Worm (Caenorhabditis elegans): ENCODE results near the gene D2023.3.

Gene D2023.3

DNA sequence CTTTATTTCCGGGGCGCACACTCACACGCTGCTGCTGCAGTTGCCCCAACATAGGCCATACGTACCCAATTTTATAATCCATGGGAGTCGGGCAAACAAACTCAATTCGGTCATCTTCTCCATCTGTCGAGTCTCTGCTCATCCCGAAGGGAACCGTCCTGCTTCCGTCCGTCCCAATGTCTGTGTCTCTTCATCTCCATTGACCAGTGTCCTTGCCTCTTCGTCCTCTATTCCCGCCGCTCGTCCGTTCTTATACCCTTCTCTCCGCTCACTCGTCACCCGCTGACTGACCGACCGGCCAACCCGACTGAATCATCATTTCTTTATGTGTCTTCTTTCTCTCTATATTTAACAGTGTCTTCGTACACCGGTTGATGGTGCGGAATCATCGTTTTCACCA is 33.0 kb upstream of the D2023.3 start:
- TF ChIP-seq nfya-1 (tag; optimal IDR thresholded peaks at IDR 0.05; ENCODE audit: insufficient read depth), result peak; percentile 42
- TF ChIP-seq tbx-2 (tag; optimal IDR thresholded peaks at IDR 0.05), result peak; percentile 4
- TF ChIP-seq nhr-23 (tag; optimal IDR thresholded peaks at IDR 0.05), result peak; percentile 28
- peak; percentile 59 for TF ChIP-seq nhr-25 (tag; optimal IDR thresholded peaks at IDR 0.05)
- peak; percentile 42 for TF ChIP-seq lin-39 (tag; optimal IDR thresholded peaks at IDR 0.05)
- peak; percentile 43 for TF ChIP-seq fos-1 (tag; optimal IDR thresholded peaks at IDR 0.05)
- peak; percentile 8 for TF ChIP-seq elt-2 (tag; optimal IDR thresholded peaks at IDR 0.05)
- TF ChIP-seq snpc-4 (tag; optimal IDR thresholded peaks at IDR 0.05), result peak; percentile 37
- peak; percentile 8 for TF ChIP-seq jun-1 (tag; optimal IDR thresholded peaks at IDR 0.05)
- TF ChIP-seq hmg-11 (tag; optimal IDR thresholded peaks at IDR 0.05), result peak; percentile 62
- TF ChIP-seq ZK546.5 (tag; optimal IDR thresholded peaks at IDR 0.05), result no peak
- peak; percentile 40 for TF ChIP-seq pha-4 (tag; optimal IDR thresholded peaks at IDR 0.05)
- TF ChIP-seq egl-27 (tag; optimal IDR thresholded peaks at IDR 0.05), result no peak
- TF ChIP-seq elt-3 (tag; optimal IDR thresholded peaks at IDR 0.05), result no peak

DNA sequence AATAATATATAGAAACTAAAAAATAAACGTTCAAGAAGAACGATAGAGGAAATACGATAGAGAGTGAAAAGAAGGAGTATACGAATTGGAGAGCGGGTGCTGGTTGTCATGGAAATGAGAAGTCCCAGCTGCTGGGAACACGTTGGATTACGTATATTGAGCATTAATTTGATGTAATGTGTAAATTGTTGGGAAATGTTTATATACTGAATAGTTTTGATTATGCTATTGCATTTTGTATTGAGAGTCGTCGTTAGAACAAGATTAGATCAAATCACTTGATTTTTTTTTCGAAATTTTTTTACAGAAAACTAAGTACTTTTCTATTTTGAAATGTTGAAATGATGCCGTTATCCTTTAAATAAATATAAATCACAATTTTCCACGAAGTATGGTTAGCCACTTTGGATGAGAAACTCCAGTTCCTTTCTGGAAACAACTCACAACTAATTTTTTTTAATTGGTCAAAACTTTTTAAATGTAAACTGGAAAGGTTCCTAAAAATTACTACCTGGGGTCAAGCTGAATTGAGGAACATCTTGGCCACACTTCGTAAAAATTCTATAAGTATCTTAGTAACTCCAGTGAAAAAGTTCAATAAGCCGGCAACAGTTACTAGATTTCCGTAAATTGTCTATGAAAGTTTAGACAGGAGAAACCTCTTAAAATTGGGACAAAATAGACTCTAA is 32.0 kb upstream of the D2023.3 start, which contains the start of gene nphp-4:
Gene nphp-4 (minus strand): TSS at position 51 of the 689 bp plus-strand sequence.
- no peak for TF ChIP-seq fos-1 (tag; optimal IDR thresholded peaks at IDR 0.05)
- no peak for TF ChIP-seq lin-15B (tag; optimal IDR thresholded peaks at IDR 0.05)
- TF ChIP-seq ZK546.5 (tag; optimal IDR thresholded peaks at IDR 0.05), result no peak
- no peak for TF ChIP-seq unc-39 (tag; optimal IDR thresholded peaks at IDR 0.05)
- no peak for TF ChIP-seq nhr-237 (tag; optimal IDR thresholded peaks at IDR 0.05)

- TF ChIP-seq unc-39 (tag; optimal IDR thresholded peaks at IDR 0.05) (no peak), fkh-2 (tag; optimal IDR thresholded peaks at IDR 0.05) (no peak), pqm-1 (tag; optimal IDR thresholded peaks at IDR 0.05) (no peak), sea-2 (GFP tag; optimal IDR thresholded peaks at IDR 0.05) (no peak), elt-2 (tag; optimal IDR thresholded peaks at IDR 0.05) (no peak), elt-3 (tag; optimal IDR thresholded peaks at IDR 0.05) (no peak), snpc-4 (tag; optimal IDR thresholded peaks at IDR 0.05) (no peak), pha-4 (tag; optimal IDR thresholded peaks at IDR 0.05) (no peak), ztf-11 (tag; optimal IDR thresholded peaks at IDR 0.05) (no peak), R02D3.7 (tag; optimal IDR thresholded peaks at IDR 0.05) (no peak), nhr-76 (tag; optimal IDR thresholded peaks at IDR 0.05) (no peak), nhr-11 (tag; optimal IDR thresholded peaks at IDR 0.05) (no peak), fos-1 (tag; optimal IDR thresholded peaks at IDR 0.05) (no peak), nhr-23 (tag; optimal IDR thresholded peaks at IDR 0.05) (no peak), nhr-12 (tag; optimal IDR thresholded peaks at IDR 0.05) (no peak), nhr-28 (tag; optimal IDR thresholded peaks at IDR 0.05) (no peak), lin-39 (tag; optimal IDR thresholded peaks at IDR 0.05) (no peak), hmg-11 (tag; optimal IDR thresholded peaks at IDR 0.05) (no peak), mml-1 (tag; optimal IDR thresholded peaks at IDR 0.05) (no peak)
These were observed 27.4 kb upstream of the D2023.3 start, which contains the start of gene idpb-5 for ce11 chrV:11839220-11839619. Gene idpb-5 (plus strand): TSS chrV:11839520.

DNA sequence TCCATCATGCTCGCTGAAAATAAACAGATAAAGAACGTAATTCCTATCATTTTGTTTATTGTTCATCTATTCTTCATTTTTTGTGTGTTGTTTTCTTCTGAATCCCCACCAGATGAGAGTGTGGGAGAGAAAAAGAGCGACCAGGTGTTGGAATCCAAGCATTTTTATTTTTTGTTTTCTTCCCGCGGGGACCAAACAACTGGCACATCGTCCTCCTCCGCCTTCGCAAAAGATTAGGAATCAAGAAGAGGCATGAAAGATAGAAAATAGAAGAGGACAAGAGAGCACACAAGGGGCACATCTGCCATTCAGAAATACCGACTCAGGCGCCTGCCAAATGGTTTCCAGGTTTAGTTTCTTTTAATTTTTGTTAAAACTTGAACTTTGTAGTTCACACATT is 24.3 kb upstream of the D2023.3 start, which contains the start of gene R13H4.2:
Gene R13H4.2 (plus strand): TSS at position 319 of the 400 bp plus-strand sequence.
- TF ChIP-seq ZK546.5 (tag; optimal IDR thresholded peaks at IDR 0.05), result no peak

- TF ChIP-seq nhr-237 (tag; optimal IDR thresholded peaks at IDR 0.05), result no peak
- no peak for TF ChIP-seq elt-3 (tag; optimal IDR thresholded peaks at IDR 0.05)
- no peak for TF ChIP-seq unc-39 (tag; optimal IDR thresholded peaks at IDR 0.05)
- no peak for TF ChIP-seq ZK546.5 (tag; optimal IDR thresholded peaks at IDR 0.05)
- no peak for TF ChIP-seq fkh-2 (tag; optimal IDR thresholded peaks at IDR 0.05)
- TF ChIP-seq fkh-10 (GFP tag; optimal IDR thresholded peaks at IDR 0.05), result no peak
- no peak for TF ChIP-seq ceh-82 (tag; optimal IDR thresholded peaks at IDR 0.05)
- no peak for TF ChIP-seq snpc-4 (tag; optimal IDR thresholded peaks at IDR 0.05)
- TF ChIP-seq nhr-25 (tag; optimal IDR thresholded peaks at IDR 0.05), result no peak
- no peak for TF ChIP-seq skn-1 (tag; optimal IDR thresholded peaks at IDR 0.05)
- TF ChIP-seq lsy-12 (tag; optimal IDR thresholded peaks at IDR 0.05), result no peak
- TF ChIP-seq aly-2 (tag; optimal IDR thresholded peaks at IDR 0.05), result no peak
- no peak for TF ChIP-seq nhr-11 (tag; optimal IDR thresholded peaks at IDR 0.05)
- no peak for TF ChIP-seq ceh-16 (tag; optimal IDR thresholded peaks at IDR 0.05)
These were observed 21.5 kb upstream of the D2023.3 start, which contains the start of gene pho-8 for ce11 chrV:11833319-11833718. Gene pho-8 (plus strand): TSS chrV:11833619.
